Fruit fly (Drosophila melanogaster): ENCODE measurements around the gene CG15385.
A peak's percentile ranks its signal among the peaks of the same experiment; 100 is the strongest.

Gene CG15385

dm6 chr2L:2180120-2180539 is 32.2 kb downstream of the CG15385 start (continued):
- TF ChIP-seq NfI (GFP tag; optimal IDR thresholded peaks at IDR 0.05): peak; percentile 79
- TF ChIP-seq emc (GFP tag; optimal IDR thresholded peaks at IDR 0.05): peak; percentile 17
- no peak for TF ChIP-seq Opbp (GFP tag; IDR thresholded peaks at IDR 0.05; ENCODE audit: partially characterized antibody)
- TF ChIP-seq CG1233 (GFP tag; optimal IDR thresholded peaks at IDR 0.05): peak; percentile 85
- TF ChIP-seq CG10979 (tag; optimal IDR thresholded peaks at IDR 0.05): peak; percentile 96
- peak; percentile 91 for TF ChIP-seq Spps (tag; optimal IDR thresholded peaks at IDR 0.05)
- TF ChIP-seq Taf1 (GFP tag; IDR thresholded peaks at IDR 0.05): peak; percentile 44; the same call in 1 of the 2 replicates
- TF ChIP-seq CG8388 (GFP tag; optimal IDR thresholded peaks at IDR 0.05): peak; percentile 94
- TF ChIP-seq Tbp (GFP tag; optimal IDR thresholded peaks at IDR 0.05): no peak
- TF ChIP-seq CG13894 (tag; optimal IDR thresholded peaks at IDR 0.05): peak; percentile 24
- peak; percentile 78 for TF ChIP-seq CG9609 (GFP tag; optimal IDR thresholded peaks at IDR 0.05)
- TF ChIP-seq CG4820 (GFP tag; optimal IDR thresholded peaks at IDR 0.05): peak; percentile 89
- TF ChIP-seq crol (GFP tag; IDR thresholded peaks at IDR 0.05): peak; percentile 68
- TF ChIP-seq CG7963 (GFP tag; IDR thresholded peaks at IDR 0.05; ENCODE audit: partially characterized antibody): no peak
- TF ChIP-seq Stat92E (GFP tag; optimal IDR thresholded peaks at IDR 0.05): peak in 1 of 3 experiments; percentile 87
- TF ChIP-seq hb (GFP tag; IDR thresholded peaks at IDR 0.05; ENCODE audit: partially characterized antibody): no peak
- TF ChIP-seq CG16813 (GFP tag; IDR thresholded peaks at IDR 0.05; ENCODE audit: partially characterized antibody): no peak
- TF ChIP-seq Nf-YB (GFP tag; optimal IDR thresholded peaks at IDR 0.05): peak; percentile 79
- peak; percentile 87 for TF ChIP-seq row (GFP tag; IDR thresholded peaks at IDR 0.05)
- peak; percentile 72; the same call in 2 of the 3 replicates for TF ChIP-seq CG7357 (GFP tag; IDR thresholded peaks at IDR 0.05)
- peak; percentile 81 for TF ChIP-seq CG12299 (tag; optimal IDR thresholded peaks at IDR 0.05)
- peak; percentile 80 for TF ChIP-seq caup (GFP tag; optimal IDR thresholded peaks at IDR 0.05; ENCODE audit: severe bottlenecking)
- TF ChIP-seq CG34224 (GFP tag; IDR thresholded peaks at IDR 0.05; ENCODE audit: partially characterized antibody): no peak
- TF ChIP-seq CG2129 (GFP tag; IDR thresholded peaks at IDR 0.05; ENCODE audit: partially characterized antibody): no peak
- TF ChIP-seq CG8765 (GFP tag; IDR thresholded peaks at IDR 0.05): peak; percentile 77
- TF ChIP-seq CG2202 (tag; optimal IDR thresholded peaks at IDR 0.05): peak; percentile 82
- peak; percentile 87 for TF ChIP-seq Mrtf (GFP tag; IDR thresholded peaks at IDR 0.05)
- TF ChIP-seq Scr (GFP tag; IDR thresholded peaks at IDR 0.05; ENCODE audit: partially characterized antibody): no peak
- TF ChIP-seq CG3847 (GFP tag; IDR thresholded peaks at IDR 0.05): peak; percentile 81
- peak; percentile 86 for TF ChIP-seq CoRest (tag; optimal IDR thresholded peaks at IDR 0.05)
- peak; percentile 90 for TF ChIP-seq ase (GFP tag; IDR thresholded peaks at IDR 0.05)
- TF ChIP-seq Drgx (GFP tag; IDR thresholded peaks at IDR 0.05): peak; percentile 86
- TF ChIP-seq CG11398 (GFP tag; optimal IDR thresholded peaks at IDR 0.05): peak; percentile 72
- no peak for TF ChIP-seq knrl (GFP tag; IDR thresholded peaks at IDR 0.05; ENCODE audit: partially characterized antibody)
- peak; percentile 34 for TF ChIP-seq CG9876 (GFP tag; optimal IDR thresholded peaks at IDR 0.05)
- peak; percentile 83 for TF ChIP-seq peb (GFP tag; IDR thresholded peaks at IDR 0.05)
- peak; percentile 71; the same call in 2 of the 3 replicates for TF ChIP-seq z (GFP tag; IDR thresholded peaks at IDR 0.05)
- TF ChIP-seq Mad (GFP tag; optimal IDR thresholded peaks at IDR 0.05): peak; percentile 84
- TF ChIP-seq Hsf (GFP tag; optimal IDR thresholded peaks at IDR 0.05): peak; percentile 75
- peak; percentile 82 for TF ChIP-seq Max (GFP tag; optimal IDR thresholded peaks at IDR 0.05)
- peak; percentile 51; the same call in 1 of the 4 replicates for TF ChIP-seq chinmo (GFP tag; IDR thresholded peaks at IDR 0.05; ENCODE audit: partially characterized antibody)
- TF ChIP-seq CG13775 (GFP tag; optimal IDR thresholded peaks at IDR 0.05): peak; percentile 77
- peak; percentile 94 for TF ChIP-seq Xrp1 (GFP tag; IDR thresholded peaks at IDR 0.05)
- peak; percentile 91 for TF ChIP-seq ttk (GFP tag; IDR thresholded peaks at IDR 0.05)
- TF ChIP-seq ara (GFP tag; IDR thresholded peaks at IDR 0.05): peak; percentile 94
- TF ChIP-seq bigmax (GFP tag; optimal IDR thresholded peaks at IDR 0.05): no peak
- peak; percentile 90 for TF ChIP-seq Xbp1 (GFP tag; optimal IDR thresholded peaks at IDR 0.05)
- no peak for TF ChIP-seq Dref (GFP tag; IDR thresholded peaks at IDR 0.05)
- TF ChIP-seq shn (GFP tag; optimal IDR thresholded peaks at IDR 0.05): no peak
- peak; percentile 69 for TF ChIP-seq CG3065 (GFP tag; optimal IDR thresholded peaks at IDR 0.05)
